Worm (Caenorhabditis elegans) whole organism, young adult: Measurements from ENCODE around the gene vps-39.

Experiments
- C17E4.6 ChIP-seq: fragments of 200-800 bp; sonication (Bioruptor generic); IDR thresholded peaks from 2 replicates; pipeline ENCODE4 v1.3.6; 2022; ENCODE audit warnings: missing genetic modification reagents, missing genetic modification characterization, missing compliant biosample characterization
- F33H1.4 ChIP-seq: fragments of 200-800 bp; sonication (Bioruptor generic); IDR thresholded peaks from 2 replicates; pipeline ENCODE4 v1.3.6; 2022; ENCODE audit warnings: missing genetic modification reagents, missing genetic modification characterization, missing compliant biosample characterization
- F39B2.1 ChIP-seq: fragments of 200-800 bp; sonication (Bioruptor generic); IDR thresholded peaks from 2 replicates; pipeline ENCODE4 v1.3.6; 2022; ENCODE audit warnings: missing genetic modification reagents, missing genetic modification characterization, missing compliant biosample characterization
- F52B5.7 ChIP-seq: sonication (generic microtip); optimal IDR thresholded peaks from 2 replicates; lab custom pipeline; 2016; ENCODE audit warnings: mild to moderate bottlenecking, missing genetic modification characterization, missing compliant biosample characterization
- F57A8.1 ChIP-seq: fragments of 200-800 bp; sonication (Bioruptor generic); optimal IDR thresholded peaks from 2 replicates; lab custom pipeline; 2018; ENCODE audit warnings: mild to moderate bottlenecking, missing genetic modification characterization, moderate library complexity, missing compliant biosample characterization
- F57C9.4 ChIP-seq: sonication (generic microtip); optimal IDR thresholded peaks from 2 replicates; lab custom pipeline; 2017; ENCODE audit warnings: mild to moderate bottlenecking, missing genetic modification characterization, missing compliant biosample characterization
- K11D2.4 ChIP-seq: fragments of 200-800 bp; sonication (Bioruptor generic); IDR thresholded peaks from 2 replicates; pipeline ENCODE4 v1.3.6; 2022; ENCODE audit warnings: missing genetic modification reagents, missing genetic modification characterization, missing compliant biosample characterization
- Y56A3A.18 ChIP-seq: fragments of 200-800 bp; sonication (Bioruptor generic); IDR thresholded peaks from 2 replicates; pipeline ENCODE4 v1.3.6; 2022; ENCODE audit warnings: missing genetic modification reagents, missing genetic modification characterization, missing compliant biosample characterization
- ama-1 ChIP-seq, 3 experiments: fragments of 150-350 bp in 1 of 3; sonication (generic microtip) in 2 of 3; optimal IDR thresholded peaks; 2 replicates each; lab custom pipeline; 2014 to 2018; ENCODE audit warnings: missing biosample characterization in 2 of 3, missing genetic modification characterization in 2 of 3, missing genetic modification reagents in 2 of 3
- attf-3 ChIP-seq: fragments of 200-800 bp; sonication (Bioruptor generic); conservative IDR thresholded peaks from 2 replicates; pipeline ENCODE4 v1.3.6; 2022; ENCODE audit warnings: missing genetic modification reagents, missing genetic modification characterization, missing compliant biosample characterization
- bed-2 ChIP-seq: fragments of 200-800 bp; sonication (Bioruptor generic); IDR thresholded peaks from 2 replicates; pipeline ENCODE4 v1.3.6; 2022; ENCODE audit warnings: missing genetic modification reagents, missing genetic modification characterization, missing compliant biosample characterization
- ceh-27 ChIP-seq: fragments of 200-800 bp; sonication (Bioruptor generic); optimal IDR thresholded peaks from 2 replicates; lab custom pipeline; 2018; ENCODE audit warnings: mild to moderate bottlenecking, missing genetic modification characterization, moderate library complexity, missing compliant biosample characterization
- ceh-79 ChIP-seq: sonication (generic microtip); optimal IDR thresholded peaks from 2 replicates; lab custom pipeline; 2017; ENCODE audit warnings: mild to moderate bottlenecking, missing genetic modification characterization, missing compliant biosample characterization
- ceh-91 ChIP-seq: fragments of 200-800 bp; sonication (Bioruptor generic); IDR thresholded peaks from 2 replicates; pipeline ENCODE4 v1.3.6; 2022; ENCODE audit warnings: missing genetic modification reagents, missing genetic modification characterization, missing compliant biosample characterization
- dox-1 ChIP-seq: fragments of 200-800 bp; sonication (Bioruptor generic); IDR thresholded peaks from 2 replicates; pipeline ENCODE4 v1.3.6; 2022; ENCODE audit warnings: missing genetic modification reagents, missing genetic modification characterization, missing compliant biosample characterization
- ekl-4 ChIP-seq: fragments of 200-800 bp; sonication (Bioruptor generic); IDR thresholded peaks from 2 replicates; pipeline ENCODE4 v1.3.6; 2022; ENCODE audit warnings: missing genetic modification reagents, missing genetic modification characterization, missing compliant biosample characterization
- hlh-26 ChIP-seq: fragments of 200-800 bp; sonication (Bioruptor generic); conservative IDR thresholded peaks from 2 replicates; pipeline ENCODE4 v1.3.6; 2022; ENCODE audit warnings: missing genetic modification reagents, missing genetic modification characterization, missing compliant biosample characterization
- hmg-1.2 ChIP-seq: fragments of 200-800 bp; sonication (Bioruptor generic); IDR thresholded peaks from 2 replicates; pipeline ENCODE4 v1.3.6; 2022; ENCODE audit warnings: missing genetic modification reagents, missing genetic modification characterization, missing compliant biosample characterization
- lir-1 ChIP-seq: fragments of 200-800 bp; sonication (Bioruptor generic); conservative IDR thresholded peaks from 2 replicates; pipeline ENCODE4 v1.3.6; 2022; ENCODE audit warnings: missing genetic modification reagents, missing genetic modification characterization, missing compliant biosample characterization
- lsl-1 ChIP-seq: fragments of 200-800 bp; sonication (Bioruptor generic); optimal IDR thresholded peaks from 2 replicates; lab custom pipeline; 2018; ENCODE audit warnings: mild to moderate bottlenecking, missing genetic modification characterization, moderate library complexity, missing compliant biosample characterization
- madf-6 ChIP-seq: fragments of 200-800 bp; sonication (Bioruptor generic); IDR thresholded peaks from 2 replicates; pipeline ENCODE4 v1.3.6; 2022; ENCODE audit warnings: missing genetic modification reagents, missing genetic modification characterization, missing compliant biosample characterization
- mel-28 ChIP-seq: sonication (generic microtip); optimal IDR thresholded peaks from 2 replicates; lab custom pipeline; 2016; ENCODE audit warnings: borderline replicate concordance, mild to moderate bottlenecking, missing genetic modification characterization, missing compliant biosample characterization
- mes-4 ChIP-seq: sonication (generic microtip); optimal IDR thresholded peaks from 2 replicates; lab custom pipeline; 2016; ENCODE audit warnings: missing genotype, missing genetic modification characterization, missing compliant biosample characterization
- nfyb-1 ChIP-seq: fragments of 200-800 bp; sonication (Bioruptor generic); IDR thresholded peaks from 2 replicates; pipeline ENCODE4 v1.3.6; 2022; ENCODE audit warnings: missing genetic modification reagents, missing genetic modification characterization, missing compliant biosample characterization
- nhr-80 ChIP-seq: sonication (generic microtip); optimal IDR thresholded peaks from 2 replicates; lab custom pipeline; 2016; ENCODE audit warnings: missing genetic modification characterization, missing compliant biosample characterization
- pha-4 ChIP-seq: fragments of 150-350 bp; sonication (generic microtip); optimal IDR thresholded peaks from 2 replicates; lab custom pipeline; 2014; ENCODE audit warnings: missing biosample characterization, missing genetic modification reagents, missing genetic modification characterization
- rec-8 ChIP-seq, 2 experiments: sonication (generic microtip); optimal IDR thresholded peaks; 2 replicates each; lab custom pipeline; 2016; ENCODE audit warnings: mild to moderate bottlenecking in 2 of 2, missing genetic modification characterization in 2 of 2, missing genetic modification reagents in 2 of 2, missing genotype in 2 of 2, missing biosample characterization in 1 of 2, missing compliant biosample characterization in 1 of 2, moderate library complexity in 1 of 2
- snpc-3.4 ChIP-seq: sonication (generic microtip); optimal IDR thresholded peaks from 2 replicates; lab custom pipeline; 2017; ENCODE audit warnings: missing genetic modification characterization, mild to moderate bottlenecking, missing compliant biosample characterization, antibody characterized with exemption, moderate library complexity, missing genotype, missing genetic modification reagents
- snpc-4 ChIP-seq, 5 experiments: fragments of 150-350 bp in 1 of 5; sonication (generic microtip) in 4 of 5; optimal IDR thresholded peaks; 2 replicates each; lab custom pipeline; 2014 to 2018; ENCODE audit warnings: missing genetic modification characterization in 5 of 5, missing biosample characterization in 3 of 5, antibody characterized with exemption in 2 of 5, mild to moderate bottlenecking in 2 of 5, missing compliant biosample characterization in 2 of 5, missing genotype in 2 of 5, moderate library complexity in 2 of 5, missing genetic modification reagents in 1 of 5
- tbx-9 ChIP-seq: sonication (generic microtip); optimal IDR thresholded peaks from 2 replicates; lab custom pipeline; 2016; ENCODE audit warnings: borderline replicate concordance, missing genetic modification characterization, inconsistent platforms, missing compliant biosample characterization
- zim-3 ChIP-seq: sonication (generic microtip); optimal IDR thresholded peaks from 2 replicates; lab custom pipeline; 2017; ENCODE audit warnings: mild to moderate bottlenecking, missing genetic modification characterization, moderate library complexity, missing compliant biosample characterization

The vps-39 gene

DNA sequence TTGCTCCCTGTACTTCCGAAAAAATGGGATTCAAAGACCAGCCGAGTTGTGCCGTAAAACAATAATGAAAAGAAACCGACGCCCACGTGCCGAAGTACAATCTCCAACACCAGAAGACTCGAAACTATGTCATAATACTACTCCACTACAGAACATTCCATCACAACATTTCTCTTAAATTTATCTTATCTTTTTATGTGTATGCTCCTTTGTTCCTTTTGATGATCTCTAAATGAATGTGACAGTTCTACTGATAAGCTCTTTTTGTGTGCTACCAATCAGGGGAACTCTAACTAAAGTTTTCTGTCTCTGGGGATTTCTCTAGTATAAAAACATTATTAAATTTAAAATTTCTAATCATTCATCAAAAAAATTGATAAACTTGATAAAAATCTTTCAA, 51.4 kb downstream of the vps-39 start:
- TF ChIP-seq mes-4 (tag; lab: Kevin White, UChicago) (no peak), nhr-80 (tag; lab: Kevin White, UChicago) (peak; percentile 67), ama-1 (optimal IDR thresholded peaks at IDR 0.05; lab: Kevin White, UChicago) (no peak), ama-1 (GFP tag; optimal IDR thresholded peaks at IDR 0.05; lab: Kevin White, UChicago) (peak in 1 of 2 experiments; percentile 24), mel-28 (tag; lab: Kevin White, UChicago) (no peak), F57C9.4 (tag; lab: Kevin White, UChicago) (no peak), zim-3 (tag; lab: Kevin White, UChicago) (no peak), hmg-1.2 (GFP tag; lab: Robert Waterston, UW) (peak; percentile 13; the same call in 1 of the 2 replicates), Y56A3A.18 (0 out of 2 replicates have a peak, but pooled peaks have one; percentile 48), snpc-4 (GFP tag; optimal IDR thresholded peaks at IDR 0.05; lab: Kevin White, UChicago) (no peak), snpc-4 (tag; optimal IDR thresholded peaks at IDR 0.05; lab: Kevin White, UChicago) (peak in 1 of 4 experiments; percentile 3), lsl-1 (GFP tag; lab: Kevin White, UChicago) (no peak), ceh-79 (tag; lab: Kevin White, UChicago) (peak; percentile 12), pha-4 (tag; lab: Kevin White, UChicago) (no peak), attf-3 (GFP tag; lab: Robert Waterston, UW) (no peak), nfyb-1 (GFP tag; lab: Robert Waterston, UW) (0 out of 2 replicates have a peak, but pooled peaks have one; percentile 17), dox-1 (GFP tag; lab: Robert Waterston, UW) (no peak), ceh-91 (no peak), C17E4.6 (no peak), rec-8 (tag; optimal IDR thresholded peaks at IDR 0.05; lab: Kevin White, UChicago) (no peak), F52B5.7 (tag; lab: Kevin White, UChicago) (no peak), tbx-9 (tag; lab: Kevin White, UChicago) (no peak), ekl-4 (GFP tag; lab: Robert Waterston, UW) (no peak), hlh-26 (GFP tag; lab: Robert Waterston, UW) (no peak), lir-1 (GFP tag; lab: Robert Waterston, UW) (no peak), snpc-3.4 (tag; lab: Kevin White, UChicago) (no peak), F39B2.1 (GFP tag; lab: Robert Waterston, UW) (no peak), madf-6 (peak; percentile 52), ceh-27 (GFP tag; lab: Kevin White, UChicago) (no peak), F57A8.1 (GFP tag; lab: Kevin White, UChicago) (no peak), F33H1.4 (no peak)
- TF ChIP-seq, all 124 proteins: peak for 8

DNA sequence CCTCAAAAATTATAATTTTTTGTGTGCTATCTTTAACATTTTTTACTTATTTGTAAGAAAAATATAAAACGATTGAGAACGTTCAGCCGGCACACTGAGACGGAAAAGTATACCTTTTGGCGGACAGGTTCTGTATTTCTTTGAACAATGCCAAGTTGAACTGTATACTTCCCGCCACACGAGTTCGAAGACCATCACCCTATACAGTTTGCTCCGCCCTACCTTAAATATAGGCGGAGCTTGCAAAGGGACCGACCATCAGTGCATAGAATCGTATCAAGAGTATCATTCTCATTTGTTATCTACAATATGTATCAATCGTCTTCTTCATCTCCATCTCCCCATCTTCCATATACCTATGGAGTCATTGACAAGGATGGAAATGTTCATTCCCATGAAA, 53.4 kb downstream of the vps-39 start, which contains the start of gene end-1:
Gene end-1 (plus strand): TSS at position 301 of the 400 bp plus-strand sequence.
- TF ChIP-seq bed-2 (no peak), K11D2.4 (GFP tag; lab: Robert Waterston, UW) (no peak)
- TF ChIP-seq, all 124 proteins: peak for 0
